Comparison of ENCODE assay signal across 5 fruit fly cellular contexts in the genomic region with DNA sequence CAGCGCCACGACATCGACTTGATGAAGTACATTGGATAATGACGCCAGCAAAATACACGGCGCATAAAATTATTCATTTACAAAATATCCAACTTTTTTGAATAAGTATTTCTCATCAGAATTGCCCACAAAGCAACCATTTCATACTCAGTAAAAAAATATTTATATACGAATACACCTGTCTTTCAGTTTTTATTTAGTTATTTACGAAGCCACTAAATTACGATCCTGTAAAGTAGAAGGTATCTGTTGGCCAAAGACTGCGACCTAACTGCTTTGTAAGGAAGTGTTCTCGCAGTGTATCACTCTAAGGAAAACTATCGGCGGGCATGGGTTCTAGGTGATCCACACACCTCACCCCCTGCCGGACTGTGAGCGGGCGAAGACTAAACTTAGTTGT.
TF ChIP-seq lines count a peak whose summit lies in the region.

No protein-coding gene starts in this region.

- no peak for TF ChIP-seq CTCF in whole organism, embryonic (GFP tag; optimal IDR thresholded peaks at IDR 0.05; lab: Kevin White, UChicago)

TF ChIP-seq in whole organism, adult, 20 proteins besides CTCF, POLR2A, EP300 and RAD21 (continues in another document):
- TF ChIP-seq CG1620 (GFP tag; optimal IDR thresholded peaks at IDR 0.05; lab: Kevin White, UChicago): no peak
- peak; percentile 22 for TF ChIP-seq CG11617 (GFP tag; optimal IDR thresholded peaks at IDR 0.05; lab: Kevin White, UChicago)
- TF ChIP-seq CG14711 (tag; optimal IDR thresholded peaks at IDR 0.05; lab: Kevin White, UChicago): peak; percentile 39
- peak; percentile 67 for TF ChIP-seq CG5204 (GFP tag; optimal IDR thresholded peaks at IDR 0.05; lab: Kevin White, UChicago)
- no peak for TF ChIP-seq cnc (optimal IDR thresholded peaks at IDR 0.05; lab: Kevin White, UChicago)
- peak; percentile 40 for TF ChIP-seq toe (GFP tag; optimal IDR thresholded peaks at IDR 0.05; lab: Kevin White, UChicago)
- peak; percentile 50 for TF ChIP-seq CG7045 (GFP tag; optimal IDR thresholded peaks at IDR 0.05; lab: Kevin White, UChicago)
- TF ChIP-seq cic (GFP tag; optimal IDR thresholded peaks at IDR 0.05; lab: Kevin White, UChicago): no peak
- TF ChIP-seq CG12768 (GFP tag; optimal IDR thresholded peaks at IDR 0.05; lab: Kevin White, UChicago): peak; percentile 72
- TF ChIP-seq Crg-1 (GFP tag; optimal IDR thresholded peaks at IDR 0.05; lab: Kevin White, UChicago): no peak
- TF ChIP-seq kay (GFP tag; lab: Kevin White, UChicago; ENCODE audit: borderline replicate concordance): peak; percentile 93
- TF ChIP-seq pad (GFP tag; optimal IDR thresholded peaks at IDR 0.05; lab: Kevin White, UChicago): peak; percentile 7
- TF ChIP-seq CG7101 (tag; optimal IDR thresholded peaks at IDR 0.05; lab: Kevin White, UChicago): no peak
- TF ChIP-seq tj (GFP tag; optimal IDR thresholded peaks at IDR 0.05; lab: Kevin White, UChicago): peak; percentile 9
- no peak for TF ChIP-seq ovo (GFP tag; optimal IDR thresholded peaks at IDR 0.05; lab: Kevin White, UChicago)
- TF ChIP-seq Mnt (GFP tag; optimal IDR thresholded peaks at IDR 0.05; lab: Kevin White, UChicago): no peak
- peak; percentile 19 for TF ChIP-seq CG33017 (tag; optimal IDR thresholded peaks at IDR 0.05; lab: Kevin White, UChicago)

TF ChIP-seq in whole organism, embryonic, 481 proteins besides CTCF, POLR2A, EP300 and RAD21 (continues in another document):
- TF ChIP-seq CG6791 (GFP tag; IDR thresholded peaks at IDR 0.05; lab: Robert Waterston, UW; ENCODE audit: partially characterized antibody) (no peak), CG5245 (GFP tag; optimal IDR thresholded peaks at IDR 0.05; lab: Kevin White, UChicago) (no peak), pb (GFP tag; optimal IDR thresholded peaks at IDR 0.05; lab: Kevin White, UChicago) (no peak), CG15479 (GFP tag; optimal IDR thresholded peaks at IDR 0.05; lab: Kevin White, UChicago) (no peak), Xrp1 (GFP tag; IDR thresholded peaks at IDR 0.05; lab: Robert Waterston, UW) (0 out of 2 replicates have a peak, but pooled peaks have one; percentile 45), CG1602 (GFP tag; optimal IDR thresholded peaks at IDR 0.05; lab: Kevin White, UChicago) (peak; percentile 17), pnt (GFP tag; optimal IDR thresholded peaks at IDR 0.05; lab: Kevin White, UChicago) (peak; percentile 40), Usf (GFP tag; optimal IDR thresholded peaks at IDR 0.05; lab: Kevin White, UChicago) (peak; percentile 20), Bteb2 (GFP tag; optimal IDR thresholded peaks at IDR 0.05; lab: Kevin White, UChicago) (no peak), lola (GFP tag; optimal IDR thresholded peaks at IDR 0.05; lab: Kevin White, UChicago) (no peak), Ssrp (tag; optimal IDR thresholded peaks at IDR 0.05; lab: Kevin White, UChicago) (peak; percentile 55), CG14050 (GFP tag; IDR thresholded peaks at IDR 0.05; lab: Robert Waterston, UW) (peak; percentile 53; the same call in 1 of the 3 replicates), Hr51 (GFP tag; optimal IDR thresholded peaks at IDR 0.05; lab: Kevin White, UChicago) (peak in 1 of 2 experiments; percentile 8), danr (GFP tag; IDR thresholded peaks at IDR 0.05; lab: Robert Waterston, UW) (peak; percentile 59), CG13287 (GFP tag; IDR thresholded peaks at IDR 0.05; lab: Robert Waterston, UW; ENCODE audit: partially characterized antibody) (no peak), CG6254 (GFP tag; optimal IDR thresholded peaks at IDR 0.05; lab: Kevin White, UChicago) (peak; percentile 5), Pdp1 (GFP tag; optimal IDR thresholded peaks at IDR 0.05; lab: Kevin White, UChicago) (peak in 1 of 2 experiments; percentile 37)

TF ChIP-seq in whole organism, prepupa, 60 proteins besides CTCF, POLR2A, EP300 and RAD21 (continues in another document):
- no peak for TF ChIP-seq CG16779 (tag; optimal IDR thresholded peaks at IDR 0.05; lab: Kevin White, UChicago)
- peak; percentile 42 for TF ChIP-seq achi (GFP tag; optimal IDR thresholded peaks at IDR 0.05; lab: Kevin White, UChicago)
- peak; percentile 75 for TF ChIP-seq Hr4 (GFP tag; optimal IDR thresholded peaks at IDR 0.05; lab: Kevin White, UChicago)
- peak; percentile 68; the same call in 1 of the 3 replicates for TF ChIP-seq eg (GFP tag; IDR thresholded peaks at IDR 0.05; lab: Robert Waterston, UW)
- no peak for TF ChIP-seq vri (GFP tag; optimal IDR thresholded peaks at IDR 0.05; lab: Kevin White, UChicago)
- peak; percentile 10 for TF ChIP-seq CG6792 (GFP tag; optimal IDR thresholded peaks at IDR 0.05; lab: Kevin White, UChicago)
- TF ChIP-seq Eip78C (GFP tag; lab: Kevin White, UChicago): peak; percentile 82
- peak in 1 of 2 experiments; percentile 49 for TF ChIP-seq salr (GFP tag; optimal IDR thresholded peaks at IDR 0.05; lab: Kevin White, UChicago)
- TF ChIP-seq CG11294 (GFP tag; IDR thresholded peaks at IDR 0.05; lab: Robert Waterston, UW): peak; percentile 39; the same call in 1 of the 2 replicates
- peak; percentile 16 for TF ChIP-seq spab (GFP tag; optimal IDR thresholded peaks at IDR 0.05; lab: Kevin White, UChicago)
- TF ChIP-seq svp (GFP tag; lab: Kevin White, UChicago): peak; percentile 33
- peak; percentile 33 for TF ChIP-seq CG4318 (GFP tag; optimal IDR thresholded peaks at IDR 0.05; lab: Kevin White, UChicago)
- no peak for TF ChIP-seq pdm3 (GFP tag; optimal IDR thresholded peaks at IDR 0.05; lab: Kevin White, UChicago)
- TF ChIP-seq CG10631 (GFP tag; optimal IDR thresholded peaks at IDR 0.05; lab: Kevin White, UChicago): peak; percentile 54
- no peak for TF ChIP-seq CG8319 (GFP tag; optimal IDR thresholded peaks at IDR 0.05; lab: Kevin White, UChicago)
- peak; percentile 17 for TF ChIP-seq Lpt (GFP tag; optimal IDR thresholded peaks at IDR 0.05; lab: Kevin White, UChicago)
- no peak for TF ChIP-seq CG10669 (GFP tag; optimal IDR thresholded peaks at IDR 0.05; lab: Kevin White, UChicago)
- TF ChIP-seq net (GFP tag; optimal IDR thresholded peaks at IDR 0.05; lab: Kevin White, UChicago): peak; percentile 35

TF ChIP-seq in whole organism, pupa, 21 proteins besides CTCF, POLR2A, EP300 and RAD21:
- TF ChIP-seq CG9948 (tag; optimal IDR thresholded peaks at IDR 0.05; lab: Kevin White, UChicago): peak; percentile 59
- no peak for TF ChIP-seq CG12605 (GFP tag; IDR thresholded peaks at IDR 0.05; lab: Robert Waterston, UW)
- TF ChIP-seq CG34367 (tag; optimal IDR thresholded peaks at IDR 0.05; lab: Kevin White, UChicago): no peak
- TF ChIP-seq Ets98B (GFP tag; IDR thresholded peaks at IDR 0.05; lab: Robert Waterston, UW): peak; percentile 52
- TF ChIP-seq CG17806 (tag; optimal IDR thresholded peaks at IDR 0.05; lab: Kevin White, UChicago): no peak
- TF ChIP-seq D1 (tag; optimal IDR thresholded peaks at IDR 0.05; lab: Kevin White, UChicago): no peak
- no peak for TF ChIP-seq gl (tag; optimal IDR thresholded peaks at IDR 0.05; lab: Kevin White, UChicago)
- TF ChIP-seq CG13204 (GFP tag; optimal IDR thresholded peaks at IDR 0.05; lab: Kevin White, UChicago): no peak
- TF ChIP-seq EcR (GFP tag; optimal IDR thresholded peaks at IDR 0.05; lab: Kevin White, UChicago): no peak
- peak; percentile 62 for TF ChIP-seq CG32121 (GFP tag; IDR thresholded peaks at IDR 0.05; lab: Robert Waterston, UW)
- no peak for TF ChIP-seq CG8159 (tag; optimal IDR thresholded peaks at IDR 0.05; lab: Kevin White, UChicago)
- peak; percentile 74 for TF ChIP-seq CG4496 (GFP tag; IDR thresholded peaks at IDR 0.05; lab: Robert Waterston, UW)
- no peak for TF ChIP-seq CG14655 (GFP tag; optimal IDR thresholded peaks at IDR 0.05; lab: Kevin White, UChicago)
- no peak for TF ChIP-seq Pif1B (GFP tag; optimal IDR thresholded peaks at IDR 0.05; lab: Kevin White, UChicago)
- TF ChIP-seq Snoo (tag; optimal IDR thresholded peaks at IDR 0.05; lab: Kevin White, UChicago): no peak
- no peak for TF ChIP-seq CG10348 (GFP tag; IDR thresholded peaks at IDR 0.05; lab: Robert Waterston, UW)
- TF ChIP-seq CG15710 (tag; optimal IDR thresholded peaks at IDR 0.05; lab: Kevin White, UChicago): no peak
- TF ChIP-seq fd96Ca (GFP tag; IDR thresholded peaks at IDR 0.05; lab: Robert Waterston, UW): peak; percentile 75
- TF ChIP-seq Pif1A (GFP tag; optimal IDR thresholded peaks at IDR 0.05; lab: Kevin White, UChicago): no peak
- TF ChIP-seq rn (GFP tag; IDR thresholded peaks at IDR 0.05; lab: Robert Waterston, UW): 0 out of 2 replicates have a peak, but pooled peaks have one; percentile 48
- no peak for TF ChIP-seq CG8301 (tag; optimal IDR thresholded peaks at IDR 0.05; lab: Kevin White, UChicago)

TF ChIP-seq in whole organism, wandering third instar larva, 38 proteins besides CTCF, POLR2A, EP300 and RAD21:
- TF ChIP-seq sv (GFP tag; optimal IDR thresholded peaks at IDR 0.05; lab: Kevin White, UChicago) (peak; percentile 27), Hr83 (GFP tag; optimal IDR thresholded peaks at IDR 0.05; lab: Kevin White, UChicago; ENCODE audit: poor library complexity, severe bottlenecking) (no peak), Dif (GFP tag; optimal IDR thresholded peaks at IDR 0.05; lab: Kevin White, UChicago; ENCODE audit: partially characterized antibody) (no peak)
TF ChIP-seq in whole organism, wandering third instar larva: peak in this region for 1.
